Fruit fly (Drosophila melanogaster): ENCODE data around the gene CG31601.

The CG31601 gene

DNA sequence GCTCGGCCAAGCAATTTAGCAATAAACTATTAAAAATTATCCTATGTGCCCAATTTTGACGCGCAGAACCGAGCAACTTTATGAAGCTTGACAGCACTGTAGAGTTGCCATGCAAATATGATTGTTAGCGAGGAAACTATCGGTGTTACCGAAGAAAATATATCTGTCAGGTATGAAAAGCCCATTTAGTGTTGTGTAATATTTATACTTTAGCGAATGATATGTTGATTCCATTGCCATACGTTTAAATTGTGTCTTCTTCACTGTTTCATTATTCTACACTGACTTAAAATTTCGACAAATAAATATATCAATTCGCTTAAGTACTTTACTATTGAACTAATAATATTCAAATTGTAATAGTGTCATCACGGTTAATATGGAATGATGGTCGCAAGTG is at the start of gene CG31601:
Gene CG31601 (minus strand): TSS at position 101 of the 400 bp plus-strand sequence.
- TF ChIP-seq CG17801 (GFP tag; optimal IDR thresholded peaks at IDR 0.05; ENCODE audit: partially characterized antibody), result no peak

DNA sequence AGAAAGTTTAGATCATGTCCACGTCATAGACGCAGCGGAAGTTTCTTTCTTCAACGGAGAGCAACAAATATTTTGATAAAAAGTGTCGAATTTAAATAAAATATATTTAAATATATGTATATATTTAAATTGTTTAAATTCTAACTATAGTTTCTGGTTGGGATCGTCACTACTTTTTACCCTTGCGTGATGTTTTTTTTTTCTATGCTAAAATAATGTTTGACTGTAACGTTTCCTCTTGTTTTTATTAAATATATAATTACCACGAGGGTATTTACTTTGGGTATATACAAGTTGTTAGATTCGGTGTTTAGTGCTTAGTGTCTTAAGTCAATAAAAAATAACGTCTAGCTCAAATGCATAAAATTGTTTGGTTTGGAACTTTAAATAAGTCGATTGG is 35.7 kb upstream of the CG31601 start, which contains the start of gene ttm3:
Gene ttm3 (plus strand): TSS at position 301 of the 400 bp plus-strand sequence.
- TF ChIP-seq CG17801 (GFP tag; optimal IDR thresholded peaks at IDR 0.05; ENCODE audit: partially characterized antibody), result no peak

DNA sequence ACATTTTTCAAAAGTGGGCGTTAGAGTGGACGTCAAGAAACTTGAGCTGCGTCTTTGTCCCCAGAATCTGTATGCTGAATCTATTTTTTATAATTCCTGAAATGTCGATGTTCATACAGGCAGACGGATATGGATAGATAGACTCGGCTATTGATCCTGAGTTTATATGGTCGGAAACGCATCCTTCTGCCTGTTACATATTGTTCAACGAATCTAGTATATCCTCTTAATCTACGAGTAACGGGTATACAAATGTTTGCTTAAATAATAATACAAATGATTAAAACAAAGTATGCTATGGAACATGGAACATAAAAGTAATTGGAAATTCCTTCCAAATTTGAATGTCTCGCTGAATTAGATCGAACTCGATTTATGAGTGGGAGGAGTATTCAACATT is 27.2 kb upstream of the CG31601 start, which contains the start of gene tplus3a:
Gene tplus3a (plus strand): TSS at position 301 of the 400 bp plus-strand sequence.
- TF ChIP-seq CG17801 (GFP tag; optimal IDR thresholded peaks at IDR 0.05; ENCODE audit: partially characterized antibody), result no peak

DNA sequence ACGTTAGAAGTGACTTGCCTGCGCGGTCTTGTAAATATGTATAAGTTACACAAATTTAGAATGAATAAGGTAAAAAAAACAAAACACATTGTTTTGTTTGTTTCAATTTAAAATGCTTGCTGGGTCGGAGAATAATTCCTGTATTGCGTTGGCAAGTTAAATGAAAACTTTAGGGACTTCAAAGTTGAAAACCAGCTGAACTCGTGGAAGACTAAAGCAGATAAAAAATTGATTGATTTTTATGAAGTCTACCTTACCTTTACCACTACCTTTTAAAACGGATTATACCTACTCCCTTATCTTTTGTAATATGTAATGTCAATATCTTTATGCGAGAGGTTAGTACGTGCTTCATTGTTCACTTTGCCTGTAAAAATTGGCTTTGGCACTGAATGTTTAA is 21.6 kb upstream of the CG31601 start, which contains the start of gene CG42597:
Gene CG42597 (minus strand): TSS at position 101 of the 400 bp plus-strand sequence.
- TF ChIP-seq CG17801 (GFP tag; optimal IDR thresholded peaks at IDR 0.05; ENCODE audit: partially characterized antibody), result no peak

DNA sequence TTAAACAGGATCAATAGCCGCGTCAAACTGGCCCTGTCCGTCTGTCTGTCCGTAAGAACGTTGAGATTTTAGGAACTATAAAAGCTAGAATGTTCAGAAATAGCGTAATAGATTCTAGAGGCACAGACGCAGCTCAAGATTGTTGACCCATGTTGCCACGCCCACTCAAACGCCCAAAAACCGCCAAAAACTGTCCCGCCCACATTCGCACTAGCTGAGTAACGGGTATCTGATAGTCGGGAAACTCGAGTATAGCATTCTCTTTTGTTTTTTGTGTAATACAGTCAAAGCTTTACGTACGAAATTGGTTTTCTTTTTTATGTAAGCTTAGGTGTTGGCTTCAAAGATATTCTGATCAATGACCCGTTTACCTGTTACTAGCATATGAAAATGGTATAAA is 16.2 kb upstream of the CG31601 start:
- TF ChIP-seq CG17801 (GFP tag; optimal IDR thresholded peaks at IDR 0.05; ENCODE audit: partially characterized antibody), result no peak

DNA sequence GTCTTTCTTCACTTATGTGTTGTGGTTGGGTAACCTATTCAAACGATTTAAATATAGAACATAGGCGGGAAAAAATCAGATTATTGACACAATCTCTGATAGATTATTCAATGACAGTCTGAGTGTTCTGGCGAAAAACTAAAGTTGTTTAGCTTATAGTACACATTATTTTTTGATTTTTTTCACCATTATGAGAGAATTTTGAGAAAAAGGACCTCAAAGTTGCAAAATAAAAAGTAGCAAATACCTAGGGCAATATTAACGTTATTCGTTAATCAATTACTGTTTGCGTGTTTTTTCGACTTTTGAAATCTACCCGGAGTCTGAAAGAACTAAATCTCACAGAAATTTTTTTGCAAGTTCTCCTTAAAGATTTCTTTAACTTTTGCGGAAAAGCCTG is 10.5 kb upstream of the CG31601 start, which contains the start of gene CG34173:
Gene CG34173 (minus strand): TSS at position 101 of the 400 bp plus-strand sequence.
- TF ChIP-seq CG17801 (GFP tag; optimal IDR thresholded peaks at IDR 0.05; ENCODE audit: partially characterized antibody), result no peak

DNA sequence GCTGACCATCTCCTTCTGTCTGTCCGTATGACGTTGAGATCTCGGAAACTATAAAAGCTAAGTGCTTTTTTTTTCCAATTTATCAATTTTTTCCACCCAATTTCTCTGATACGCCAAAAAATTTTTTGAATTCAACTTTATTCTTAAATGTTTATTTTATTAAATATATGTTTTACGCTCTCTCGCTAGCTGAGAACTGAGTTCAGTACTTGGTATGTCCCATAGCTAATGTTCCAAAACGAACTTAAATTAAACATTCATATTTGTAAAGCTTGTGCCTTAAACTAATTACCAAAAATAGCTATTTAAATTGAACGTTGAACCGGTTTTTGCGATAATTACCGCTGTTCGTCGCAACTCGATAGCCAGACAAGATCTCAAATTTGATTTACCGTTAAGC is 6.1 kb downstream of the CG31601 start, which contains the start of gene Grl40a:
Gene Grl40a (plus strand): TSS at position 301 of the 400 bp plus-strand sequence.
- TF ChIP-seq CG17801 (GFP tag; optimal IDR thresholded peaks at IDR 0.05; ENCODE audit: partially characterized antibody), result no peak

DNA sequence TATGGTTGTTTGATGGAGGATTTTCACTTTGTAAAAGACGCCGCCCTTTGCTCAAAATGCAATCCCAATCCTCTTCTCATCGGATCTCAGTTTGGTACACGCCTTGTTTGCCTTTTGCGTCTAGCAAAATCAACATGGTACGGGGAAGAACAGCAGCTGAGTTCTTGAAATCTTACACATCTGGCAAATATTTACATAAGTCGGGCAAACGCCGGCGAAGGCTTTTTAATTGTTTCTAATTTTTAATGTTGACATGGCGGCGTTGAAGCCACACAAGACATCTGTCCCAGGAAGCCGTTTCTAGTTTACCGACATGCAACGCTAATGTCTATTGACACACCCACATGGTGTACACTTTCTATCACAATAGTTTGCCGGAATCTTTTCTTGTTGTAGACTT is 6.8 kb downstream of the CG31601 start:
- no peak for TF ChIP-seq CG17801 (GFP tag; optimal IDR thresholded peaks at IDR 0.05; ENCODE audit: partially characterized antibody)

DNA sequence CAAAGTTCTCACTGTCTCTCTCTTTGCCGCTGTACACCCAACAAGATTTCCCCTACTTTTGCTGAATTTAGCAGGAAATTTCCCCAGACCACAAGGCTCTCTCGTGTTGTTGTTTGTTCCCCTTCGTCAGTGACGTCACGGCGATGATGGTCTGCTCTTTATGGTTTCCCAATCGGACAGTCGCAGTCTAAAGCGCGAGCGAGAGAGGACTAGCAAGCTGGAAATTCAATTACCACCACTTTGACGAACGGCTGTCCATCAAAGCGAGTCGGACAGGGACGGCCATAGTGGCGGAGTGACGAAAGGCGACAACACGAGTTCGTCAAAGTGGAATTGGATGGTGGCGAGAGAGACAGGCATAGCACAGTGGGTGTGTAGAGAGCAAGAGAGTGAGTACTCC is 19.3 kb downstream of the CG31601 start:
- TF ChIP-seq CG17801 (GFP tag; optimal IDR thresholded peaks at IDR 0.05; ENCODE audit: partially characterized antibody), result no peak

DNA sequence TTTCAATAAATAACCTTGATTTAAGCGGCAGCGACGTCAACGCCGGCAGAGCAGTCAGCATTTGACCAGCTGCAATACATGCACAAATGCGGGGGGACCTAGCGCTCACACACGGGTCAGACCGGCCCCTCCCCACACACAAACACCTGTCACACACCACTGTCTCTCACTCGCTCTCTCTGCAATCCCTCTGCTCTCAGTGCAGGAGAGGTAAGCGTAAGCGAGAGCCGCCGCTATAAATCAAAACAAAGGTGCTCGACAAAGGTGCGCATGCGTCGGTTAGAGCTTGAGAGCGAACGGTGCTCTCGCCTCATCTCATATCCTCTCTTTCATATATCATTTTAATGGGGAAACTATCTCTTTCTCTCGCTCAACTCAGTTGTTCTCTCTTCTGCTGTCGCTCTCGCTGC is 24.8 kb downstream of the CG31601 start, which contains the start of gene tio:
Gene tio (plus strand): TSS at position 348 of the 410 bp plus-strand sequence.
- no peak for TF ChIP-seq CG17801 (GFP tag; optimal IDR thresholded peaks at IDR 0.05; ENCODE audit: partially characterized antibody)

DNA sequence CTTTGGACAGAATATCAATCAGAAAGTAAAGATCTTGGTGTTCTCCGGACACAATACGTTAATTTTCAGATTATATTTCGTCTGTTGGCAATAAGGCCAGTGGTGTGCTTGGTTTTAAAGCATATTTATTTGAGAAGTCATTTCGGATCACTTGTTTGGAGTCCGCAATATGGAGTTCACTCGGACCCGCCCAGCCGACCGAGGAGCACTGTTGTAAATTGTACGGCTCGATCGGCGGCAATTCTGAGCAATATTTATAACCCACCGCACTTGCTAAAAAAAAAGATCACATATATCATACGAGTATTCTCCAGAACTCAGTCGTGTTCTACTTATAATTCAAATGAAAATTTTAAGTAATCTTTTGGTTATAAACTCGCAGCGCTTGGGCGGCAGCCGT is 28.8 kb downstream of the CG31601 start, which contains the start of gene CG31693:
Gene CG31693 (plus strand): TSS at position 301 of the 400 bp plus-strand sequence.
- TF ChIP-seq CG17801 (GFP tag; optimal IDR thresholded peaks at IDR 0.05; ENCODE audit: partially characterized antibody), result no peak

DNA sequence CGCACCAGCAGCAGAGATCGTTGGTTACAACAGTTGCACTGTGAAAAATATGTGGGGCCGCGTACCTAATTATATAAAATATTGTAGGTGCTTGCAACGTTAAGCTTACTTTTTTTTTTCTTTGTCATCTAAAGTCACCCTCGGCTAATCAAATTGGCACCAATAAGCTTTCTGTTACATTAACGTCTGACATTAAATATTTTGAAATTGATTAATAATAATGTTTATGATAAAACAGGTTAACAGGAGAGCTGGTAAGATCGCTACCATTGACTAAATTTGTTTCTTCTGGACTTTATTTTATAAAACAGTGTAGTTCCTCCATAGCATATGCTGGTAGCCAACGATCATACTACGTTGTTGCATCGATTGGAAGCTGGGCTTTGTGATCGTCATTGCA is 50.3 kb downstream of the CG31601 start:
- no peak for TF ChIP-seq CG17801 (GFP tag; optimal IDR thresholded peaks at IDR 0.05; ENCODE audit: partially characterized antibody)

DNA sequence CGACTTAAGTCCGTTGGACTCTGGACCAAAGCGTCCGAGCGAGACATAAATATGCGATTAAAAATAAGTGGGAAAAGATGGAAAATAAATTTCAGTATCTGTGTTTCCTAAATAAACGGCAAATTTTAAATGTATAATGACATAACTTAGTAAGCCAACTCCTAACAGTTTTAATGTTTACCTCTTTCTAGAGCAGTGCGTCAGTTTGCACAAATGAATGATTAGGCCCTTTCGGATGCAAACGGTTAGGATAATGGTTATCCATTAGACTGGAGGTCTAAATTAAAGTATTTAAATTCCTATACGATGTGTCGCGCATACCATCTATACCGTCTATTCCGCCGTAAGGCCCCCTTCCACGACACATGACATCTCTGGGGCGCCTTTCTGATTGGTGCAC is 50.8 kb downstream of the CG31601 start, which contains the start of gene CG2528:
Gene CG2528 (minus strand): TSS at position 101 of the 400 bp plus-strand sequence.
- no peak for TF ChIP-seq CG17801 (GFP tag; optimal IDR thresholded peaks at IDR 0.05; ENCODE audit: partially characterized antibody)
